Fruit fly (Drosophila melanogaster): Measurements from ENCODE around the gene CG32579.

CG32579 gene

DNA sequence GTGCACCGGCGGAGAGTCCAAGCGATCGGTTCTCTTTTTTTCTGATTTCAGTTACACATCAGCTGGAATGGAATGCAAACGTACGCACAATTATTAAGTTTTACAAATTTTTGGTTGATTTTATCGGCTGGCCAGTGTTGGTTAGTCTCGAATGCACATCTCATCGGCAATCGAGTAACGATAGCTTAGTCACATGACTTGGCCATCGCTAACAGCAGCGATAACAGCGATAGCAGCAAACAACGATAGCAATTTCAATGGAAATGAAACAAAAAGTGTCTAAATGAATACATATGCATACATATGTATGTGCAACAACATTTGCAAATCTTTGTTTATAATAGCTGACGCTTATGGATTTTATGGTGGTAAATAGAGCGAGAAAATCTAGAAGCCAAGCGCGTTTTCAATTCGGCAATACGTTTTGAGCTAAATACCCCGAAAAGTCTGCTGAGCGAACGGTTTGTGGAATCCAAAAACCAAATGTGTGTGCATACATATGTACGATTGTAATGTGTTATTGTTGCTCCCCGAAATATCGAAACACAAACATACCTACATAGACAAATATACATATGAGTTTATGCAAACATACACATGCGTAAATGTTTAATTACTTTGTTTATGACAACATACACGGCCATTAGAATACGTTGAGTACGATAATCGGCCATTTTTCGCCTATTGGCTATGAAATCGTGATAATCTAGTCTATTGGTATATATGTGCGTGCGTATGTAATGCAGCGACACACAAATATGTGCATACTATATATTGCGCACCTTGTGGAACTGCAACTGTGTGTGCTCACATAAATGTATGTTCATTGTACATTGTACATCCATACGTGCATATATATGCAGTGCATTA is 26.4 kb upstream of the CG32579 start, which contains the start of gene CG3632:
TSS of gene CG3632 (plus strand) at position 249 of the 870 bp plus-strand sequence.
- TF ChIP-seq CG17801 (GFP tag; optimal IDR thresholded peaks at IDR 0.05; ENCODE audit: partially characterized antibody) = peak; percentile 75

DNA sequence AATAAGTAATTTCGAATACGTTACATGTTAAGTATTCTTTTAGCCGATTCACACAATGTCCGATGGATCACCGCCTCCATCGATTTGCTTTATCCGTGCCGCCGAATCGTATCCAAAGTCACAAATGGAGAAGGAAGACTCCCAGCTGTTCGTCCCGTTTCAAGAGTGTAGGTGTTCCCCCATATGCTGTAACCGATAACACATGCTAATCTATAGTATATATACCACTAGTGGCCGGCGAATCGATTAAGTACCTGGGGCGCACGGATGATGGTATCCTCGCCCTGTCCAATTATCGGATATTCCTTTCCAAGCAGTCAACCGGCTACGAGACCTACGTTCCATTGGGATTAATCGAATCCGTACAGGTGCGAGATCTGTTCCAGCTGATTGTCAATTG is 25.5 kb upstream of the CG32579 start, which contains the start of gene ERp44:
TSS of gene ERp44 (minus strand) at position 101 of the 400 bp plus-strand sequence.
- no peak for TF ChIP-seq CG17801 (GFP tag; optimal IDR thresholded peaks at IDR 0.05; ENCODE audit: partially characterized antibody)

DNA sequence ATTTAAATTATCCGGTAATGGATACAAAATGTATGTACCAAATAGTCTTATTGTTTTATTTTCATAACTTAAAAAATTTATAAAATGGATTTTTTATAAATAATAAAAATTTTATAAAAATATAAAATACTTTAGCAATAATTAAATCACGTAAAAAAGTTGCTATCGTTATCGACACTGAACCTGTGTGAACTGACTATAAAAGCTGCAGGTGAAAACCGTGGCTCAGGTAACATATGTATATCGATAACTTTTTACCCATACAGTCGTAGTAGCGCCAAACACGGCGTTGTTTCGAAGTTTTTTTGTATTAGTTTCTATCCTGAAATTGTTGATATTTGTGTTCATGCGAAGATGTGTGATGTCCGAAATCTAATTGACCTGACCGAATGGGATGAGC is 19.4 kb upstream of the CG32579 start, which contains the start of gene CG3679:
TSS of gene CG3679 (plus strand) at position 235 of the 400 bp plus-strand sequence.
- no peak for TF ChIP-seq CG17801 (GFP tag; optimal IDR thresholded peaks at IDR 0.05; ENCODE audit: partially characterized antibody)

- no peak for TF ChIP-seq CG17801 (GFP tag; optimal IDR thresholded peaks at IDR 0.05; ENCODE audit: partially characterized antibody)
Observed at dm6 chrX:16308310-16308918, 14.7 kb upstream of the CG32579 start, which contains the start of gene Had1. TSS of gene Had1 (minus strand) at chrX:16308667.

DNA sequence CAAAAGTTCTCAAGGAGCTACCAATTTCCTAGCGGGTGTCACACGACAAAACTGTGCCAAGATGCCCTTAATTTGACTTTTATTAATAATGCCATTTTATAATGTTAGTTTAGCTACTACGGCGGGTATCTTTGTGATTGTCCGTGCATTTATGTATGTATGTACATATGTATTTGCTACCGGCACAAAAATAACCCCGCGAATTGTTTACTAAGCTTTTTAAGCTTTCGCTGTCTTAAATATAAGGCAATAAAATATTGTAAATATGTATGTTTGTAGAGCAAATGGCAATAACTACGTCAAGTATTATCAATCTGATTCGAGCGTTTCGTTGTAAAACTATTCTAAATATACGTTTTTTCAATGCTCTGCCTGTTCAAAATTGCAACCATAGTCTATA is 14.1 kb upstream of the CG32579 start:
- peak; percentile 25 for TF ChIP-seq CG17801 (GFP tag; optimal IDR thresholded peaks at IDR 0.05; ENCODE audit: partially characterized antibody)

- peak; percentile 30 for TF ChIP-seq CG17801 (GFP tag; optimal IDR thresholded peaks at IDR 0.05; ENCODE audit: partially characterized antibody)
Observed at dm6 chrX:16309764-16310163, 13.3 kb upstream of the CG32579 start.

dm6 chrX:16313078-16313875 is 9.8 kb upstream of the CG32579 start, which contains the start of the genes CG9915 and SWIP:
TSS of gene CG9915 (minus strand) at chrX:16313138.
TSS of gene SWIP (plus strand) at chrX:16313709.
- peak; percentile 64 for TF ChIP-seq CG17801 (GFP tag; optimal IDR thresholded peaks at IDR 0.05; ENCODE audit: partially characterized antibody)

- peak; percentile 63 for TF ChIP-seq CG17801 (GFP tag; optimal IDR thresholded peaks at IDR 0.05; ENCODE audit: partially characterized antibody)
Observed at dm6 chrX:16318858-16319557, 4.1 kb upstream of the CG32579 start.

DNA sequence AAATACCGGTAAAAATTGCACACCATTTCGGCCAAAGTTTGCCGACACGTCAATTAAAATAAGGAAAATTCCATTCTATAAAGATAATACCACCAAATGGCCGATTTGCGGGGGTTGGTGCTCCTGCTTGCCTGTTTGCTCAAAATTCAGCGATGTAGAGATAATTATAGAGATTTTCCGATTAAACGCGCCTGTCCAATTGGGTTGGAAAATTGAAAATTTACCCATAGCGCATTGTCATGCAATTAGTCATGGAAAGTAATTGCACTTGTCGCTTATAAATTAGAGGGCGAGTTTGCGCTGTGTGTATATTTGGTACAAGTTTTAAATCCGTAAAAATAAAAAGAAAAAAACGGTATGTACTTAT is 3.5 kb upstream of the CG32579 start:
- no peak for TF ChIP-seq CG17801 (GFP tag; optimal IDR thresholded peaks at IDR 0.05; ENCODE audit: partially characterized antibody)

DNA sequence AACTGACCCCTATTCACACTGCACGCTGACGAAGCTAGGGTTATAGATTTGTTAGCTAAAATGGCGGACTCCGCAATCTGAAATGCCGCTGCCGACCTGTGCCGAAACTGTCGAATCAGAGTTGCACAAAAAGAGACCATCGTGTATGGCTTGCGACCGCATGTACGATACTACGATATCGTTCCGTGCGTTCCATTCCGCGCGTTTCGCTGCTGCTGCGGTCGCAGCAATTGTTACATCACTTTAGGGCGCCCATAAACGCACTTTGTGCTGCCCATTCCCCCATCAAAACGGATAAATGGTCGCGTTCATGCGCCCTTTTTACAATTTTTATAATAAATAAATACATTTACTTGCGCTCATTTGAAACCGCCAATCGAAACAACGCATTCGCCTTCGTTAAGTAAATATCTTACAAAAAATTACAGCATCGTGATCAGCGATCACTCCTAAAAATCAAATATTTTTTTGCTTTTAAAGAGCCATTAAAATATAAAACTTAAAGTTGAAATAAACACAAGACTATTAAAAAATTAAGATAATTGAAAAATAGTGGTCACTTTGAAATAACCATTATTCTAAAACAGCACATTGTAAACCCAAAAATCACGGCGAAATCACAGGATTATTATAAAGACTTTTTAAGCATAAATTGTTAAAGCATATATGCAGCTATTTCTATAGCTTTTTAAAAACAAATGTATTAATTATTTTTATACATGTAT is 2.7 kb upstream of the CG32579 start, which contains the start of gene Cyp1:
TSS of gene Cyp1 (minus strand) at position 174 of the 725 bp plus-strand sequence.
- peak; percentile 31 for TF ChIP-seq CG17801 (GFP tag; optimal IDR thresholded peaks at IDR 0.05; ENCODE audit: partially characterized antibody)

- TF ChIP-seq CG17801 (GFP tag; optimal IDR thresholded peaks at IDR 0.05; ENCODE audit: partially characterized antibody) = no peak
Observed at dm6 chrX:16321037-16321436, 2.0 kb upstream of the CG32579 start.

dm6 chrX:16323536-16323935 is 450 bp downstream of the CG32579 start:
- TF ChIP-seq CG17801 (GFP tag; optimal IDR thresholded peaks at IDR 0.05; ENCODE audit: partially characterized antibody) = no peak

dm6 chrX:16325472-16325871 is 2.4 kb downstream of the CG32579 start, which contains the start of gene CalpC:
TSS of gene CalpC (plus strand) at chrX:16325763.
- no peak for TF ChIP-seq CG17801 (GFP tag; optimal IDR thresholded peaks at IDR 0.05; ENCODE audit: partially characterized antibody)

DNA sequence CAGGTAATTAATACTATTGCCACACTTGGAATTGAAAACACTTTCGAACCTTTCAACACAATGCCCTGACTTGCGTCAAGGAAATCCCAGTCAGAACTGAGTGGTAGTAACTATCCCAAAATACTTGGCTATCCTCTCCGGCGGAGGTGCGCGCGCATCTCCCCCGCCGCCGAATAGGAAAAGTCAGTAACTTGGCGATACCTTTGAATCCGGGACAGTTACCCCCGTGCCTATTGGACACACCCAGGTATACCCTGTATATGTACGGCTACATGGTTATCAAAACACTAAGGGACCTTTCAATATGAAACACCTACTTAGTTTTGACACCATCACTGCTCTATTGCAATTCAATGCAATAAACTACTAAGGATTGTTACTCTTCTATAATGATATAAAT is 7.6 kb downstream of the CG32579 start, which contains the start of gene CG9919:
TSS of gene CG9919 (minus strand) at position 101 of the 400 bp plus-strand sequence.
- no peak for TF ChIP-seq CG17801 (GFP tag; optimal IDR thresholded peaks at IDR 0.05; ENCODE audit: partially characterized antibody)
